Worm (Caenorhabditis elegans) whole organism, L1 larva: ENCODE results near the gene C05D11.13.

Experiments used
- C04F5.9 ChIP-seq: sonication (generic microtip); optimal IDR thresholded peaks from 2 replicates; lab custom pipeline; 2016; ENCODE audit warnings: missing genetic modification characterization, missing compliant biosample characterization
- C16A3.4 ChIP-seq: fragments of 150-350 bp; optimal IDR thresholded peaks from 2 replicates; lab custom pipeline; 2014; ENCODE audit warnings: missing biosample characterization, missing genetic modification characterization
- C34B4.2 ChIP-seq: sonication (generic microtip); optimal IDR thresholded peaks from 2 replicates; lab custom pipeline; 2017; ENCODE audit warnings: mild to moderate bottlenecking, missing genetic modification characterization, missing compliant biosample characterization
- F16B12.6 ChIP-seq: fragments of 150-350 bp; optimal IDR thresholded peaks from 2 replicates; lab custom pipeline; 2014; ENCODE audit warnings: missing biosample characterization, missing genetic modification characterization
- Y116A8C.19 ChIP-seq: sonication (generic microtip); optimal IDR thresholded peaks from 2 replicates; lab custom pipeline; 2016; ENCODE audit warnings: missing compliant biosample characterization, missing genetic modification characterization, borderline replicate concordance
- aha-1 ChIP-seq: fragments of 150-350 bp; optimal IDR thresholded peaks from 2 replicates; lab custom pipeline; 2014; ENCODE audit warnings: missing biosample characterization, missing genetic modification characterization
- blmp-1 ChIP-seq: fragments of 150-350 bp; optimal IDR thresholded peaks from 2 replicates; lab custom pipeline; 2014; ENCODE audit warnings: missing biosample characterization, missing genetic modification characterization
- ceh-63 ChIP-seq: fragments of 200-800 bp; sonication (Bioruptor generic); optimal IDR thresholded peaks from 2 replicates; lab custom pipeline; 2018; ENCODE audit warnings: mild to moderate bottlenecking, missing genetic modification characterization, missing compliant biosample characterization
- ceh-8 ChIP-seq: fragments of 200-800 bp; sonication (Bioruptor generic); optimal IDR thresholded peaks from 2 replicates; lab custom pipeline; 2018; ENCODE audit warnings: mild to moderate bottlenecking, missing genetic modification characterization, moderate library complexity, missing compliant biosample characterization
- ceh-88 ChIP-seq: fragments of 200-800 bp; sonication (Bioruptor generic); IDR thresholded peaks from 2 replicates; pipeline ENCODE4 v1.3.6; 2022; ENCODE audit warnings: missing genetic modification characterization, missing compliant biosample characterization
- ceh-90 ChIP-seq: sonication (generic microtip); optimal IDR thresholded peaks from 2 replicates; lab custom pipeline; 2016; ENCODE audit warnings: missing genetic modification characterization, missing compliant biosample characterization
- ces-1 ChIP-seq: fragments of 150-350 bp; optimal IDR thresholded peaks from 2 replicates; lab custom pipeline; 2014; ENCODE audit warnings: missing biosample characterization, missing genetic modification reagents, missing genetic modification characterization
- dsc-1 ChIP-seq: sonication (generic microtip); optimal IDR thresholded peaks from 2 replicates; lab custom pipeline; 2016; ENCODE audit warnings: mild to moderate bottlenecking, missing genetic modification characterization, missing compliant biosample characterization
- efl-3 ChIP-seq: fragments of 200-800 bp; sonication (Bioruptor generic); optimal IDR thresholded peaks from 2 replicates; lab custom pipeline; 2018; ENCODE audit warnings: mild to moderate bottlenecking, missing genetic modification characterization, missing compliant biosample characterization
- elt-2 ChIP-seq: sonication (generic microtip); optimal IDR thresholded peaks from 2 replicates; lab custom pipeline; 2016; ENCODE audit warnings: missing genetic modification characterization, mild to moderate bottlenecking, inconsistent platforms, missing compliant biosample characterization, missing genetic modification reagents
- ets-5 ChIP-seq: fragments of 200-800 bp; sonication (Bioruptor generic); IDR thresholded peaks from 2 replicates; pipeline ENCODE4 v1.3.6; 2022; ENCODE audit warnings: missing genetic modification characterization, missing compliant biosample characterization
- fkh-10 ChIP-seq: sonication (generic microtip); optimal IDR thresholded peaks from 2 replicates; lab custom pipeline; 2017; ENCODE audit warnings: missing biosample characterization, missing genetic modification reagents, missing genetic modification characterization
- fkh-8 ChIP-seq: sonication (generic microtip); optimal IDR thresholded peaks from 2 replicates; lab custom pipeline; 2016; ENCODE audit warnings: mild to moderate bottlenecking, missing genetic modification characterization, missing compliant biosample characterization
- fos-1 ChIP-seq: fragments of 150-350 bp; optimal IDR thresholded peaks from 2 replicates; lab custom pipeline; 2014; ENCODE audit warnings: missing biosample characterization, missing genetic modification characterization
- hpl-2 ChIP-seq: fragments of 150-350 bp; optimal IDR thresholded peaks from 2 replicates; lab custom pipeline; 2014; ENCODE audit warnings: missing biosample characterization, missing genetic modification reagents, missing genetic modification characterization
- irx-1 ChIP-seq: sonication (generic microtip); optimal IDR thresholded peaks from 2 replicates; lab custom pipeline; 2016; ENCODE audit warnings: missing genetic modification characterization, missing compliant biosample characterization
- isw-1 ChIP-seq: fragments of 200-800 bp; sonication (Bioruptor generic); IDR thresholded peaks from 2 replicates; pipeline ENCODE4 v1.3.6; 2022; ENCODE audit warnings: missing genetic modification characterization, missing compliant biosample characterization
- jun-1 ChIP-seq: fragments of 150-350 bp; optimal IDR thresholded peaks from 2 replicates; lab custom pipeline; 2014; ENCODE audit warnings: missing biosample characterization, missing genetic modification reagents, missing genetic modification characterization
- lin-13 ChIP-seq: fragments of 150-350 bp; optimal IDR thresholded peaks from 2 replicates; lab custom pipeline; 2014; ENCODE audit warnings: missing biosample characterization, missing genetic modification reagents, missing genetic modification characterization
- lin-39 ChIP-seq: fragments of 150-350 bp; optimal IDR thresholded peaks from 2 replicates; lab custom pipeline; 2014; ENCODE audit warnings: missing biosample characterization, missing genetic modification reagents, missing genetic modification characterization
- mab-9 ChIP-seq: fragments of 200-800 bp; sonication (Bioruptor generic); IDR thresholded peaks from 2 replicates; pipeline ENCODE4 v1.3.6; 2022; ENCODE audit warnings: missing genetic modification reagents, missing genetic modification characterization, missing compliant biosample characterization
- mef-2 ChIP-seq: fragments of 150-350 bp; optimal IDR thresholded peaks from 2 replicates; lab custom pipeline; 2014; ENCODE audit warnings: missing biosample characterization, missing genetic modification characterization
- mep-1 ChIP-seq: fragments of 150-350 bp; optimal IDR thresholded peaks from 2 replicates; lab custom pipeline; 2014; ENCODE audit warnings: missing biosample characterization, missing genetic modification characterization
- nhr-11 ChIP-seq: fragments of 150-350 bp; optimal IDR thresholded peaks from 2 replicates; lab custom pipeline; 2014; ENCODE audit warnings: missing biosample characterization, missing genetic modification characterization
- nhr-237 ChIP-seq: fragments of 150-350 bp; optimal IDR thresholded peaks from 2 replicates; lab custom pipeline; 2014; ENCODE audit warnings: missing biosample characterization, missing genetic modification characterization
- nhr-28 ChIP-seq: fragments of 150-350 bp; optimal IDR thresholded peaks from 2 replicates; lab custom pipeline; 2014; ENCODE audit warnings: missing biosample characterization, missing genetic modification characterization
- nhr-71 ChIP-seq: sonication (generic microtip); optimal IDR thresholded peaks from 2 replicates; lab custom pipeline; 2016; ENCODE audit warnings: mild to moderate bottlenecking, missing genetic modification characterization, moderate library complexity, missing compliant biosample characterization
- nhr-77 ChIP-seq: fragments of 150-350 bp; optimal IDR thresholded peaks from 2 replicates; lab custom pipeline; 2014; ENCODE audit warnings: missing biosample characterization, missing genetic modification characterization
- nhr-84 ChIP-seq: sonication (generic microtip); optimal IDR thresholded peaks from 2 replicates; lab custom pipeline; 2017; ENCODE audit warnings: missing biosample characterization, missing genetic modification characterization
- nhr-85 ChIP-seq: sonication (generic microtip); peaks from one replicate; lab custom pipeline; 2016; ENCODE audit warnings: missing genetic modification characterization, inconsistent platforms, missing compliant biosample characterization
- pag-3 ChIP-seq: sonication (generic microtip); optimal IDR thresholded peaks from 2 replicates; lab custom pipeline; 2017; ENCODE audit warnings: missing genetic modification characterization, mild to moderate bottlenecking, missing compliant biosample characterization, antibody characterized with exemption, borderline replicate concordance; ENCODE audit not compliant: insufficient read depth
- pax-3 ChIP-seq: fragments of 200-800 bp; sonication (Bioruptor generic); optimal IDR thresholded peaks from 2 replicates; lab custom pipeline; 2018; ENCODE audit warnings: mild to moderate bottlenecking, missing genetic modification characterization, moderate library complexity, missing compliant biosample characterization
- pqm-1 ChIP-seq: sonication (generic microtip); optimal IDR thresholded peaks from 3 replicates; lab custom pipeline; 2017; ENCODE audit warnings: missing biosample characterization, missing genetic modification characterization
- rnt-1 ChIP-seq: sonication (generic microtip); optimal IDR thresholded peaks from 2 replicates; lab custom pipeline; 2016; ENCODE audit warnings: mild to moderate bottlenecking, missing genetic modification characterization, moderate library complexity, missing compliant biosample characterization
- skn-1 ChIP-seq: fragments of 150-350 bp; optimal IDR thresholded peaks from 2 replicates; lab custom pipeline; 2014; ENCODE audit warnings: missing biosample characterization, missing genetic modification characterization
- snu-23 ChIP-seq: sonication (generic microtip); optimal IDR thresholded peaks from 2 replicates; lab custom pipeline; 2016; ENCODE audit warnings: missing genetic modification characterization, missing compliant biosample characterization
- sup-37 ChIP-seq: fragments of 200-800 bp; sonication (Bioruptor generic); optimal IDR thresholded peaks from 2 replicates; lab custom pipeline; 2018; ENCODE audit warnings: mild to moderate bottlenecking, missing genetic modification characterization, missing compliant biosample characterization
- tbx-2 ChIP-seq: sonication (generic microtip); optimal IDR thresholded peaks from 2 replicates; lab custom pipeline; 2016; ENCODE audit warnings: missing genetic modification characterization, missing compliant biosample characterization
- tlp-1 ChIP-seq: fragments of 150-350 bp; optimal IDR thresholded peaks from 2 replicates; lab custom pipeline; 2014; ENCODE audit warnings: missing biosample characterization, missing genetic modification characterization
- unc-130 ChIP-seq: fragments of 150-350 bp; optimal IDR thresholded peaks from 2 replicates; lab custom pipeline; 2017; ENCODE audit warnings: missing biosample characterization, missing genetic modification characterization, inconsistent platforms
- unc-62 ChIP-seq: fragments of 150-350 bp; optimal IDR thresholded peaks from 2 replicates; lab custom pipeline; 2014; ENCODE audit warnings: missing biosample characterization, missing genetic modification reagents, missing genetic modification characterization
- unc-86 ChIP-seq: sonication (generic microtip); optimal IDR thresholded peaks from 2 replicates; lab custom pipeline; 2016; ENCODE audit warnings: missing genetic modification characterization, missing compliant biosample characterization
- unc-98 ChIP-seq: fragments of 200-800 bp; sonication (Bioruptor generic); IDR thresholded peaks from 2 replicates; pipeline ENCODE4 v1.3.6; 2022; ENCODE audit warnings: missing genetic modification characterization, missing compliant biosample characterization
- zag-1 ChIP-seq: fragments of 150-350 bp; optimal IDR thresholded peaks from 2 replicates; lab custom pipeline; 2014; ENCODE audit warnings: missing biosample characterization, missing genetic modification characterization
- zip-4 ChIP-seq: fragments of 200-800 bp; sonication (Bioruptor generic); optimal IDR thresholded peaks from 2 replicates; lab custom pipeline; 2018; ENCODE audit warnings: mild to moderate bottlenecking, missing genetic modification characterization, moderate library complexity, missing compliant biosample characterization

Gene C05D11.13

ce11 chrIII:6459820-6460219 lies 15.4 kb upstream of the C05D11.13 start, which contains the start of gene algn-1:
Gene algn-1, plus strand, starts transcription at chrIII:6460120.
- TF ChIP-seq ceh-88 (no peak), ceh-63 (GFP tag; lab: Kevin White, UChicago) (no peak), rnt-1 (tag; lab: Kevin White, UChicago) (no peak), mep-1 (no peak), sup-37 (no peak), aha-1 (tag; lab: Kevin White, UChicago) (no peak), Y116A8C.19 (no peak), unc-62 (GFP tag; lab: Kevin White, UChicago) (no peak), mef-2 (tag; lab: Kevin White, UChicago) (no peak), fkh-8 (tag; lab: Kevin White, UChicago) (no peak), nhr-85 (no peak)

- TF ChIP-seq unc-62 (GFP tag; lab: Kevin White, UChicago) = no peak
These were observed 9.8 kb upstream of the C05D11.13 start, which contains the start of gene jhdm-1 for ce11 chrIII:6454183-6454582. Gene jhdm-1, plus strand, starts transcription at chrIII:6454483.

ce11 chrIII:6453665-6454064 lies 9.3 kb upstream of the C05D11.13 start:
- TF ChIP-seq ceh-63 (GFP tag; lab: Kevin White, UChicago) = no peak
- TF ChIP-seq sup-37 = no peak
- peak; percentile 85 for TF ChIP-seq nhr-77 (tag; lab: Kevin White, UChicago)
- TF ChIP-seq mef-2 (tag; lab: Kevin White, UChicago) = peak; percentile 7
- no peak for TF ChIP-seq unc-130 (tag; lab: Kevin White, UChicago)
- no peak for TF ChIP-seq unc-98 (GFP tag; lab: Robert Waterston, UW)
- no peak for TF ChIP-seq nhr-237 (tag; lab: Kevin White, UChicago)
- no peak for TF ChIP-seq mab-9 (GFP tag; lab: Robert Waterston, UW)
- TF ChIP-seq C04F5.9 (tag; lab: Kevin White, UChicago) = no peak
- TF ChIP-seq nhr-11 (tag; lab: Kevin White, UChicago) = no peak
- TF ChIP-seq F16B12.6 (tag; lab: Kevin White, UChicago) = peak; percentile 55
- TF ChIP-seq unc-86 (tag; lab: Kevin White, UChicago) = peak; percentile 52
- TF ChIP-seq hpl-2 (GFP tag; lab: Kevin White, UChicago) = peak; percentile 49
- TF ChIP-seq lin-13 (GFP tag; lab: Kevin White, UChicago) = peak; percentile 82
- peak; percentile 70 for TF ChIP-seq fos-1 (tag; lab: Kevin White, UChicago)
- TF ChIP-seq pax-3 (tag; lab: Kevin White, UChicago) = no peak
- peak; percentile 29 for TF ChIP-seq dsc-1 (tag; lab: Kevin White, UChicago)
- no peak for TF ChIP-seq ets-5 (GFP tag; lab: Robert Waterston, UW)
- no peak for TF ChIP-seq lin-39
- TF ChIP-seq ces-1 = no peak
- TF ChIP-seq skn-1 = peak; percentile 82
- TF ChIP-seq C16A3.4 (tag; lab: Kevin White, UChicago) = peak; percentile 92
- no peak for TF ChIP-seq tlp-1
- peak; percentile 18 for TF ChIP-seq fkh-10
- peak; percentile 64 for TF ChIP-seq tbx-2 (tag; lab: Kevin White, UChicago)
- no peak for TF ChIP-seq pqm-1 (tag; lab: Kevin White, UChicago)
- no peak for TF ChIP-seq ceh-90 (tag; lab: Kevin White, UChicago)
- no peak for TF ChIP-seq efl-3
- peak; percentile 86 for TF ChIP-seq snu-23
- peak; percentile 93 for TF ChIP-seq blmp-1 (tag; lab: Kevin White, UChicago)
- peak; percentile 46 for TF ChIP-seq isw-1 (GFP tag; lab: Robert Waterston, UW)
- TF ChIP-seq rnt-1 (tag; lab: Kevin White, UChicago) = peak; percentile 83
- TF ChIP-seq ceh-8 = no peak
- no peak for TF ChIP-seq nhr-28 (tag; lab: Kevin White, UChicago)
- TF ChIP-seq mep-1 = peak; percentile 49
- peak; percentile 85 for TF ChIP-seq nhr-71 (tag; lab: Kevin White, UChicago)
- no peak for TF ChIP-seq C34B4.2 (tag; lab: Kevin White, UChicago)
- TF ChIP-seq pag-3 (tag; lab: Kevin White, UChicago) = no peak
- no peak for TF ChIP-seq elt-2 (tag; lab: Kevin White, UChicago)
- TF ChIP-seq zip-4 = no peak
- peak; percentile 56 for TF ChIP-seq jun-1
- TF ChIP-seq nhr-84 (tag; lab: Kevin White, UChicago) = no peak
- peak; percentile 11 for TF ChIP-seq zag-1 (tag; lab: Kevin White, UChicago)
- TF ChIP-seq aha-1 (tag; lab: Kevin White, UChicago) = no peak
- TF ChIP-seq irx-1 = no peak
- TF ChIP-seq fkh-8 (tag; lab: Kevin White, UChicago) = peak; percentile 75
